Fruit fly (Drosophila melanogaster): ENCODE results near the gene Ubr3.
A peak's percentile ranks its signal among the peaks of the same experiment; 100 is the strongest.

The Ubr3 gene

DNA sequence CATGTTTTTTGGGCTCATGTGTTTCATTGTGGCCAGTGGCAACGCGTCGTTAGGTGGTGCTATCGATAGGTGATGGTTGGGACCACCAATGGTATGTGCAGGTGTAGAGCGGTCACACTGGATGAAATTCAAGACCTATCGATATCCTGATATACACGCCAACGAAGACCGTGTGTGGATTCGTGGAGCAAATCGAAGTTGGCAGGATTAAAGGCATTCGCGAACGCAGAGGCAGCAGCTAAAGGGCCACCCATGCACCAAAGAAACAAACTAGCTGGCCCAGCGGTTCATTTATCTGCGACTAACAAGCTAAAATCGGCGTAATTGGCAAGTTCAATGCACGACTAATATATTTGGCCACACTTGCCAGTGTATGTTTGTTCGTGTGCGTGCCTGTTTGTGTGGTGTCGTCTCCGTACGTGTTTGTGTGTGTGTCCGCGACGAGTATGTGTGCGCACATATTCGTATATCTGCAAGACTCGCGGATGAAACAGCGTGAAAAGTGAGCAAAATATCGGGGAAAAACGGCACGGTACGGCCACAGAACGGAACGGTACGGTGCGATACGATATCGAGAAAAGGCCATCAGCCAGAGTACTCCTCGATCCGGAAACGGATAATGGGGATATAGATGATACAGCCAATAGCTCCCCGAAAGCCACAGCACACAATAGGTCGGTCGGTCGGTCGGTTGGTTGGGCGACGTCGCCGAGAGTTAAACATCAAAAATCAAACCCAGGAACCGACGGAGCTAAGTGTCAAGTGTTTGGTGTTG is at the start of gene Ubr3:
TSS of gene Ubr3 (plus strand) at position 99 of the 775 bp plus-strand sequence.
- TF ChIP-seq al (GFP tag; IDR thresholded peaks at IDR 0.05) (0 out of 2 replicates have a peak, but pooled peaks have one; percentile 8), dati (GFP tag; IDR thresholded peaks at IDR 0.05) (no peak), CG9215 (GFP tag; IDR thresholded peaks at IDR 0.05) (no peak), CoRest (tag; optimal IDR thresholded peaks at IDR 0.05) (no peak), Jarid2 (GFP tag; optimal IDR thresholded peaks at IDR 0.05) (no peak), Rx (GFP tag; IDR thresholded peaks at IDR 0.05) (0 out of 2 replicates have a peak, but pooled peaks have one; percentile 11), slp2 (GFP tag; optimal IDR thresholded peaks at IDR 0.05) (peak; percentile 3), Opbp (GFP tag; IDR thresholded peaks at IDR 0.05; ENCODE audit: partially characterized antibody) (peak; percentile 69; the same call in 2 of the 3 replicates), pfk (GFP tag; optimal IDR thresholded peaks at IDR 0.05) (no peak), pho (GFP tag; optimal IDR thresholded peaks at IDR 0.05) (no peak), Ptx1 (GFP tag; IDR thresholded peaks at IDR 0.05) (no peak), Fer1 (GFP tag; optimal IDR thresholded peaks at IDR 0.05) (peak; percentile 35), Oli (tag; optimal IDR thresholded peaks at IDR 0.05) (no peak), caup (GFP tag; optimal IDR thresholded peaks at IDR 0.05; ENCODE audit: severe bottlenecking) (no peak), CG15269 (tag; optimal IDR thresholded peaks at IDR 0.05) (peak; percentile 2), CG7963 (GFP tag; IDR thresholded peaks at IDR 0.05; ENCODE audit: partially characterized antibody) (peak; percentile 74), Myb (GFP tag; optimal IDR thresholded peaks at IDR 0.05) (peak; percentile 26), NK7.1 (GFP tag; optimal IDR thresholded peaks at IDR 0.05) (no peak), dpn (GFP tag; optimal IDR thresholded peaks at IDR 0.05) (peak in 1 of 2 experiments; percentile 11), pan (optimal IDR thresholded peaks at IDR 0.05) (no peak), pan (GFP tag; optimal IDR thresholded peaks at IDR 0.05 in 1 of 2, IDR thresholded peaks at IDR 0.05 in 1 of 2) (no peak), fd3F (GFP tag; optimal IDR thresholded peaks at IDR 0.05) (no peak), fd102C (GFP tag; optimal IDR thresholded peaks at IDR 0.05) (no peak), lab (GFP tag; optimal IDR thresholded peaks at IDR 0.05) (peak; percentile 47), CG14050 (GFP tag; IDR thresholded peaks at IDR 0.05) (no peak), nmo (GFP tag; optimal IDR thresholded peaks at IDR 0.05) (peak; percentile 34), jigr1 (GFP tag; IDR thresholded peaks at IDR 0.05) (no peak), Antp (GFP tag; optimal IDR thresholded peaks at IDR 0.05) (no peak), CG14860 (GFP tag; IDR thresholded peaks at IDR 0.05; ENCODE audit: partially characterized antibody) (peak; percentile 66), CG31224 (GFP tag; IDR thresholded peaks at IDR 0.05) (no peak), trem (tag; optimal IDR thresholded peaks at IDR 0.05) (peak; percentile 56), tna (GFP tag; IDR thresholded peaks at IDR 0.05; ENCODE audit: partially characterized antibody) (peak; percentile 62), Dp (GFP tag; optimal IDR thresholded peaks at IDR 0.05) (peak; percentile 8), Usf (GFP tag; optimal IDR thresholded peaks at IDR 0.05) (no peak), CG6765 (GFP tag; optimal IDR thresholded peaks at IDR 0.05) (peak; percentile 26), CG15514 (GFP tag; optimal IDR thresholded peaks at IDR 0.05) (peak; percentile 37), CG34422 (GFP tag; IDR thresholded peaks at IDR 0.05) (peak; percentile 31; the same call in 1 of the 3 replicates), rib (GFP tag; IDR thresholded peaks at IDR 0.05) (no peak), chinmo (GFP tag; IDR thresholded peaks at IDR 0.05; ENCODE audit: partially characterized antibody) (0 out of 4 replicates have a peak, but pooled peaks have one; percentile 30), CG13894 (tag; optimal IDR thresholded peaks at IDR 0.05) (no peak), CG4617 (GFP tag; optimal IDR thresholded peaks at IDR 0.05; ENCODE audit: borderline replicate concordance) (peak; percentile 80), CG17186 (GFP tag; optimal IDR thresholded peaks at IDR 0.05) (peak; percentile 41), CG17829 (tag; optimal IDR thresholded peaks at IDR 0.05) (peak; percentile 28), Rfx (GFP tag; IDR thresholded peaks at IDR 0.05) (peak; percentile 42), CG10979 (tag; optimal IDR thresholded peaks at IDR 0.05) (no peak), NFAT (GFP tag; IDR thresholded peaks at IDR 0.05) (0 out of 2 replicates have a peak, but pooled peaks have one; percentile 21), bsh (GFP tag; optimal IDR thresholded peaks at IDR 0.05) (no peak), Deaf1 (tag; optimal IDR thresholded peaks at IDR 0.05) (peak; percentile 69)

All from whole organism, embryonic.